Fruit fly (Drosophila melanogaster) whole organism, embryonic: ENCODE results near the gene CG5139.

Experiments used
- CG11456 ChIP-seq: fragments of 200-800 bp; sonication (Bioruptor generic); IDR thresholded peaks from 3 replicates; pipeline ENCODE4 v1.3.6; 2022; ENCODE audit warnings: missing biosample characterization, missing genetic modification characterization
- CG12155 ChIP-seq: fragments of 200-800 bp; sonication (Bioruptor generic); optimal IDR thresholded peaks from 3 replicates; lab custom pipeline; 2016; ENCODE audit warnings: missing biosample characterization, missing genetic modification characterization
- CG13296 ChIP-seq: fragments of 200-800 bp; sonication (Bioruptor generic); optimal IDR thresholded peaks from 3 replicates; lab custom pipeline; 2018; ENCODE audit warnings: missing biosample characterization, mild to moderate bottlenecking, missing genetic modification characterization
- CG15073 ChIP-seq: fragments of 200-800 bp; sonication (Bioruptor generic); optimal IDR thresholded peaks from 2 replicates; lab custom pipeline; 2016; ENCODE audit warnings: missing biosample characterization, missing genetic modification characterization
- CG17328 ChIP-seq: fragments of 200-800 bp; sonication (Bioruptor generic); IDR thresholded peaks from 2 replicates; pipeline ENCODE4 v1.3.6; 2022; ENCODE audit warnings: missing biosample characterization, missing genetic modification characterization
- CG18011 ChIP-seq: fragments of 200-800 bp; sonication (Bioruptor generic); optimal IDR thresholded peaks from 2 replicates; lab custom pipeline; 2017; ENCODE audit warnings: missing biosample characterization, missing genetic modification characterization, mild to moderate bottlenecking, moderate library complexity, missing genotype
- CG18619 ChIP-seq: fragments of 200-800 bp; sonication (Bioruptor generic); optimal IDR thresholded peaks from 3 replicates; lab custom pipeline; 2017; ENCODE audit warnings: missing biosample characterization, mild to moderate bottlenecking, missing genetic modification characterization
- CG2889 ChIP-seq: fragments of 200-800 bp; sonication (Bioruptor generic); IDR thresholded peaks from 3 replicates; pipeline ENCODE4 v1.3.6; 2022; ENCODE audit warnings: missing biosample characterization, missing genetic modification characterization
- CG30403 ChIP-seq: fragments of 200-800 bp; sonication (Bioruptor generic); optimal IDR thresholded peaks from 3 replicates; lab custom pipeline; 2016; ENCODE audit warnings: missing biosample characterization, missing genetic modification characterization
- CG31388 ChIP-seq: fragments of 200-800 bp; sonication (Bioruptor generic); optimal IDR thresholded peaks from 2 replicates; lab custom pipeline; 2016; ENCODE audit warnings: missing biosample characterization, missing genetic modification characterization
- CG34422 ChIP-seq: fragments of 200-800 bp; sonication (Bioruptor generic); IDR thresholded peaks from 3 replicates; pipeline ENCODE4 v1.3.6; 2022; ENCODE audit warnings: missing biosample characterization, missing genetic modification characterization
- CG3726 ChIP-seq: fragments of 200-800 bp; sonication (Bioruptor generic); IDR thresholded peaks from 3 replicates; pipeline ENCODE4, ENCODE4 v1.3.6; 2022; ENCODE audit warnings: missing biosample characterization, missing genetic modification characterization
- CG5245 ChIP-seq: fragments of 200-800 bp; sonication (Bioruptor generic); optimal IDR thresholded peaks from 3 replicates; lab custom pipeline; 2016; ENCODE audit warnings: missing biosample characterization, missing genetic modification characterization
- CG6272 ChIP-seq: fragments of 200-800 bp; sonication (Bioruptor generic); IDR thresholded peaks from 2 replicates; pipeline ENCODE4 v1.3.6; 2022; ENCODE audit warnings: missing biosample characterization, missing genetic modification characterization
- CG6683 ChIP-seq: fragments of 200-800 bp; sonication (Bioruptor generic); optimal IDR thresholded peaks from 2 replicates; lab custom pipeline; 2017; ENCODE audit warnings: missing biosample characterization, mild to moderate bottlenecking, missing genetic modification characterization, missing genetic modification reagents
- CG7556 ChIP-seq: fragments of 200-800 bp; sonication (Bioruptor generic); optimal IDR thresholded peaks from 2 replicates; lab custom pipeline; 2017; ENCODE audit warnings: missing biosample characterization, mild to moderate bottlenecking, missing genetic modification characterization
- CG7963 ChIP-seq: fragments of 200-800 bp; sonication (Bioruptor generic); IDR thresholded peaks from 3 replicates; pipeline ENCODE4 v1.3.6; 2022; ENCODE audit warnings: missing biosample characterization, missing genetic modification characterization; ENCODE audit not compliant: partially characterized antibody
- CkIIα-i1 ChIP-seq: fragments of 200-800 bp; sonication (Bioruptor generic); IDR thresholded peaks from 2 replicates; pipeline ENCODE4 v1.3.6; 2022; ENCODE audit warnings: missing biosample characterization, missing genetic modification characterization
- Dip3 ChIP-seq: fragments of 200-800 bp; sonication (Bioruptor generic); optimal IDR thresholded peaks from 3 replicates; lab custom pipeline; 2016; ENCODE audit warnings: missing biosample characterization, missing genetic modification characterization
- ERR ChIP-seq: fragments of 200-800 bp; sonication (Bioruptor generic); optimal IDR thresholded peaks from 2 replicates; lab custom pipeline; 2016; ENCODE audit warnings: missing biosample characterization, missing genetic modification characterization
- Ets97D ChIP-seq: fragments of 200-800 bp; sonication (Bioruptor generic); optimal IDR thresholded peaks from 3 replicates; lab custom pipeline; 2016; ENCODE audit warnings: missing biosample characterization, missing genetic modification characterization
- Gsc ChIP-seq: fragments of 200-800 bp; sonication (Bioruptor generic); IDR thresholded peaks from 2 replicates; pipeline ENCODE4 v1.3.6; 2022; ENCODE audit warnings: missing biosample characterization, missing genetic modification characterization
- HmgD ChIP-seq: fragments of 200-800 bp; sonication (Bioruptor generic); optimal IDR thresholded peaks from 3 replicates; lab custom pipeline; 2016; ENCODE audit warnings: missing biosample characterization, missing genetic modification characterization
- Hsf ChIP-seq: fragments of 200-800 bp; sonication (Bioruptor generic); optimal IDR thresholded peaks from 3 replicates; lab custom pipeline; 2016; ENCODE audit warnings: missing biosample characterization, missing genetic modification characterization
- Mrtf ChIP-seq: fragments of 200-800 bp; sonication (Bioruptor generic); IDR thresholded peaks from 3 replicates; pipeline ENCODE4 v1.3.6; 2022; ENCODE audit warnings: missing biosample characterization, missing genetic modification characterization
- NFAT ChIP-seq: fragments of 200-800 bp; sonication (Bioruptor generic); IDR thresholded peaks from 2 replicates; pipeline ENCODE4 v1.3.6; 2022; ENCODE audit warnings: missing biosample characterization, missing genetic modification characterization
- Rfx ChIP-seq: fragments of 200-800 bp; sonication (Bioruptor generic); IDR thresholded peaks from 2 replicates; pipeline ENCODE4 v1.3.6; 2022; ENCODE audit warnings: missing biosample characterization, missing genetic modification characterization
- Six4 ChIP-seq: fragments of 200-800 bp; sonication (Bioruptor generic); optimal IDR thresholded peaks from 2 replicates; lab custom pipeline; 2016; ENCODE audit warnings: missing biosample characterization, missing genetic modification characterization
- Sry-δ ChIP-seq: fragments of 200-800 bp; sonication (Bioruptor generic); optimal IDR thresholded peaks from 2 replicates; lab custom pipeline; 2016; ENCODE audit warnings: missing biosample characterization, missing genetic modification characterization
- Vsx1 ChIP-seq: fragments of 200-800 bp; sonication (Bioruptor generic); optimal IDR thresholded peaks from 2 replicates; lab custom pipeline; 2017; ENCODE audit warnings: missing biosample characterization, mild to moderate bottlenecking, missing genetic modification characterization, missing genetic modification reagents
- amos ChIP-seq: fragments of 200-800 bp; sonication (Bioruptor generic); IDR thresholded peaks from 2 replicates; pipeline ENCODE4 v1.3.6; 2022; ENCODE audit warnings: missing biosample characterization, missing genetic modification characterization; ENCODE audit not compliant: partially characterized antibody
- cas ChIP-seq: fragments of 200-800 bp; sonication (Bioruptor generic); IDR thresholded peaks from 2 replicates; pipeline ENCODE4 v1.3.6; 2022; ENCODE audit warnings: missing biosample characterization, missing genetic modification characterization
- cg ChIP-seq: fragments of 200-800 bp; sonication (Bioruptor generic); optimal IDR thresholded peaks from 3 replicates; lab custom pipeline; 2019; ENCODE audit warnings: missing biosample characterization, mild to moderate bottlenecking, missing genetic modification characterization, moderate library complexity
- chn ChIP-seq: fragments of 200-800 bp; sonication (Bioruptor generic); optimal IDR thresholded peaks from 2 replicates; lab custom pipeline; 2016; ENCODE audit warnings: missing biosample characterization, missing genetic modification characterization
- dmrt99B ChIP-seq: fragments of 200-800 bp; sonication (Bioruptor generic); optimal IDR thresholded peaks from 2 replicates; lab custom pipeline; 2018; ENCODE audit warnings: missing biosample characterization, mild to moderate bottlenecking, missing genetic modification characterization, moderate library complexity
- eve ChIP-seq, 2 experiments: fragments of >200 bp; optimal IDR thresholded peaks; 2 replicates each; lab custom pipeline; 2017; ENCODE audit warnings: missing biosample characterization in 2 of 2, missing genetic modification characterization in 2 of 2
- hb ChIP-seq: fragments of 200-800 bp; sonication (Bioruptor generic); IDR thresholded peaks from 3 replicates; pipeline ENCODE4 v1.3.6; 2022; ENCODE audit warnings: missing biosample characterization, missing genetic modification characterization; ENCODE audit not compliant: partially characterized antibody
- kay ChIP-seq: fragments of 200-800 bp; sonication (Bioruptor generic); optimal IDR thresholded peaks from 2 replicates; lab custom pipeline; 2016; ENCODE audit warnings: missing biosample characterization, missing genetic modification characterization
- lilli ChIP-seq: fragments of 200-800 bp; sonication (Bioruptor generic); optimal IDR thresholded peaks from 3 replicates; lab custom pipeline; 2016; ENCODE audit warnings: missing biosample characterization, missing genetic modification characterization
- p53 ChIP-seq: fragments of 200-800 bp; sonication (Bioruptor generic); optimal IDR thresholded peaks from 2 replicates; lab custom pipeline; 2016; ENCODE audit warnings: missing biosample characterization, missing genetic modification characterization
- phol ChIP-seq: fragments of 200-800 bp; sonication (Bioruptor generic); optimal IDR thresholded peaks from 3 replicates; lab custom pipeline; 2018; ENCODE audit warnings: missing biosample characterization, mild to moderate bottlenecking, missing genetic modification characterization, moderate library complexity
- prd ChIP-seq, 3 experiments: fragments of >200 bp in 2 of 3; fragments of 200-800 bp in 1 of 3; sonication (Bioruptor generic) in 1 of 3; optimal IDR thresholded peaks in 2 of 3; IDR thresholded peaks in 1 of 3; 2 replicates in 2 of 3; 3 replicates in 1 of 3; pipeline versions ENCODE4 v1.3.6 to Lab custom; 2017 to 2022; ENCODE audit warnings: missing biosample characterization in 1 of 3, missing genetic modification characterization in 1 of 3
- pum ChIP-seq: fragments of 200-800 bp; sonication (Bioruptor generic); optimal IDR thresholded peaks from 2 replicates; lab custom pipeline; 2016; ENCODE audit warnings: missing biosample characterization, missing genetic modification characterization
- repo ChIP-seq: fragments of 200-800 bp; sonication (Bioruptor generic); optimal IDR thresholded peaks from 2 replicates; lab custom pipeline; 2016; ENCODE audit warnings: missing biosample characterization, missing genetic modification characterization
- sens ChIP-seq: fragments of 200-800 bp; sonication (Bioruptor generic); peaks from one replicate; lab custom pipeline; 2016; ENCODE audit warnings: missing biosample characterization, missing genetic modification characterization
- seq ChIP-seq: fragments of 200-800 bp; sonication (Bioruptor generic); IDR thresholded peaks from 2 replicates; pipeline ENCODE4 v1.3.6; 2022; ENCODE audit warnings: missing biosample characterization, missing genetic modification characterization
- shn ChIP-seq: fragments of 200-800 bp; sonication (Bioruptor generic); optimal IDR thresholded peaks from 3 replicates; lab custom pipeline; 2016; ENCODE audit warnings: missing biosample characterization, missing genetic modification characterization
- tna ChIP-seq: fragments of 200-800 bp; sonication (Bioruptor generic); IDR thresholded peaks from 2 replicates; pipeline ENCODE4 v1.3.6; 2022; ENCODE audit warnings: missing biosample characterization, missing genetic modification characterization; ENCODE audit not compliant: partially characterized antibody
- tx ChIP-seq: fragments of 200-800 bp; sonication (Bioruptor generic); optimal IDR thresholded peaks from 2 replicates; lab custom pipeline; 2016; ENCODE audit warnings: missing biosample characterization, missing genetic modification characterization
- vfl ChIP-seq: fragments of 200-800 bp; sonication (Bioruptor generic); optimal IDR thresholded peaks from 2 replicates; lab custom pipeline; 2016; ENCODE audit warnings: missing biosample characterization, missing genetic modification characterization
- yki ChIP-seq: fragments of >200 bp; optimal IDR thresholded peaks from 3 replicates; lab custom pipeline; 2018

CG5139 gene

DNA sequence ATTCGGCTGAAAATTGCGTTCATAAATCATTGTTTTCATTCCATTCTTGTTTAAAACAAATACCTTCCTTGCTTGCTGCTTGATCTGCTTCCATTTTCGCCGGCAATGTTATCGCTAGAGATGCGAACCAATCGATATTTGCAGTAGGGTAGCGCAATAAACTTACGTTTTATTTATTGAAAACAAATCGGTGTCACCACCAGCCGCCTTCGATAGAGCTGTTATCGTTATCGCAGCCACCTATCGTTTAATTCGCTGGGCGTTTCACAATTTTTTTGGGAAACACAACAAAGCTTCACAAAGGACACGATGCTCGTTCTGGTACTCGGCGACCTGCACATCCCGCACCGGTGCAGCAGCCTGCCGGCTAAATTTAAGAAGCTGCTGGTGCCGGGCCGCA, 48.5 kb downstream of the CG5139 start, which contains the start of the genes Tfb4 and Vps29 (continued):
- TF ChIP-seq CG12155 (GFP tag; lab: Kevin White, UChicago) = peak; percentile 50
- 0 out of 3 replicates have a peak, but pooled peaks have one; percentile 21 for TF ChIP-seq Mrtf (GFP tag; lab: Robert Waterston, UW)
- peak; percentile 55 for TF ChIP-seq chn
- peak; percentile 81 for TF ChIP-seq Rfx (GFP tag; lab: Robert Waterston, UW)
- peak; percentile 5 for TF ChIP-seq CG5245 (GFP tag; lab: Kevin White, UChicago)
- TF ChIP-seq CG13296 (GFP tag; lab: Kevin White, UChicago) = no peak
- TF ChIP-seq Ets97D (GFP tag; lab: Kevin White, UChicago) = peak; percentile 40
- no peak for TF ChIP-seq Gsc
- no peak for TF ChIP-seq CG31388 (GFP tag; lab: Kevin White, UChicago)
- TF ChIP-seq CG7963 = peak; percentile 96
- TF ChIP-seq tx (GFP tag; lab: Kevin White, UChicago) = peak; percentile 7
- no peak for TF ChIP-seq CG15073
- TF ChIP-seq sens (GFP tag; lab: Kevin White, UChicago) = peak; percentile 35
- peak; percentile 87 for TF ChIP-seq amos (GFP tag; lab: Robert Waterston, UW)
- no peak for TF ChIP-seq cg (GFP tag; lab: Kevin White, UChicago)
- peak; percentile 33; the same call in 1 of the 2 replicates for TF ChIP-seq CG17328
- TF ChIP-seq yki (lab: Kevin White, UChicago) = no peak
- no peak for TF ChIP-seq CG7556 (GFP tag; lab: Kevin White, UChicago)
- peak; percentile 37 for TF ChIP-seq CG18011 (GFP tag; lab: Kevin White, UChicago)
- no peak for TF ChIP-seq CG2889 (GFP tag; lab: Robert Waterston, UW)
- TF ChIP-seq Six4 = peak; percentile 26
- TF ChIP-seq CG3726 (GFP tag; lab: Robert Waterston, UW) = no peak
- TF ChIP-seq CG34422 (GFP tag; lab: Robert Waterston, UW) = peak; percentile 68; the same call in 1 of the 3 replicates
- TF ChIP-seq Hsf (GFP tag; lab: Kevin White, UChicago) = peak; percentile 54
- TF ChIP-seq tna = peak; percentile 96
- peak; percentile 42 for TF ChIP-seq pum
- no peak for TF ChIP-seq seq (GFP tag; lab: Robert Waterston, UW)
- no peak for TF ChIP-seq dmrt99B
- no peak for TF ChIP-seq eve (GFP tag; optimal IDR thresholded peaks at IDR 0.05; lab: Kevin White, UChicago)
- peak; percentile 94 for TF ChIP-seq hb (GFP tag; lab: Robert Waterston, UW)
- TF ChIP-seq shn (GFP tag; lab: Kevin White, UChicago) = peak; percentile 18
- TF ChIP-seq Dip3 = no peak
- no peak for TF ChIP-seq Vsx1 (GFP tag; lab: Kevin White, UChicago)
- no peak for TF ChIP-seq CG6683 (GFP tag; lab: Kevin White, UChicago)
- no peak for TF ChIP-seq CkIIα-i1 (GFP tag; lab: Robert Waterston, UW)
- peak; percentile 59 for TF ChIP-seq HmgD (GFP tag; lab: Kevin White, UChicago)
- peak; percentile 94 for TF ChIP-seq Sry-δ (GFP tag; lab: Kevin White, UChicago)
- no peak for TF ChIP-seq prd (optimal IDR thresholded peaks at IDR 0.05; lab: Kevin White, UChicago)
- TF ChIP-seq prd (GFP tag; IDR thresholded peaks at IDR 0.05; lab: Robert Waterston, UW) = peak; percentile 31; the same call in 1 of the 3 replicates
- peak; percentile 1 for TF ChIP-seq repo
- TF ChIP-seq lilli (GFP tag; lab: Kevin White, UChicago) = peak; percentile 82
- TF ChIP-seq phol (tag; lab: Kevin White, UChicago) = peak; percentile 48
- TF ChIP-seq NFAT (GFP tag; lab: Robert Waterston, UW) = peak; percentile 66; the same call in 1 of the 2 replicates
- TF ChIP-seq CG18619 (GFP tag; lab: Kevin White, UChicago) = no peak
- peak; percentile 9 for TF ChIP-seq ERR (GFP tag; lab: Kevin White, UChicago)
- peak; percentile 52 for TF ChIP-seq vfl (GFP tag; lab: Kevin White, UChicago)
- peak; percentile 7 for TF ChIP-seq p53
- TF ChIP-seq CG30403 (GFP tag; lab: Kevin White, UChicago) = peak; percentile 51
- 0 out of 2 replicates have a peak, but pooled peaks have one; percentile 15 for TF ChIP-seq cas (GFP tag; lab: Robert Waterston, UW)
- peak; percentile 46; the same call in 1 of the 2 replicates for TF ChIP-seq CG6272
- TF ChIP-seq CG11456 = peak; percentile 71; the same call in 2 of the 3 replicates
- TF ChIP-seq kay (GFP tag; lab: Kevin White, UChicago) = no peak
